Worm (Caenorhabditis elegans) whole organism, L4 larva: ENCODE results near the gene eef-1A.2.
A peak's percentile ranks its signal among the peaks of the same experiment; 100 is the strongest.

Experiments used
- F26F4.8 ChIP-seq: fragments of 200-800 bp; sonication (Bioruptor generic); conservative IDR thresholded peaks from 2 replicates; pipeline ENCODE4 v1.3.6; 2022; ENCODE audit warnings: missing genetic modification characterization, missing compliant biosample characterization
- T26A8.4 ChIP-seq: fragments of 200-800 bp; sonication (Bioruptor generic); IDR thresholded peaks from 2 replicates; pipeline ENCODE4 v1.3.6; 2022; ENCODE audit warnings: missing genetic modification characterization, missing compliant biosample characterization
- Y48G9A.11 ChIP-seq: fragments of 200-800 bp; sonication (Bioruptor generic); IDR thresholded peaks from 2 replicates; pipeline ENCODE4 v1.3.6; 2022; ENCODE audit warnings: missing genetic modification reagents, missing genetic modification characterization, missing compliant biosample characterization
- ZK337.2 ChIP-seq: fragments of 200-800 bp; sonication (Bioruptor generic); IDR thresholded peaks from 2 replicates; pipeline ENCODE4 v1.3.6; 2022; ENCODE audit warnings: missing genetic modification reagents, missing genetic modification characterization, missing compliant biosample characterization
- ZK546.5 ChIP-seq, 2 experiments: sonication (generic microtip); optimal IDR thresholded peaks; 2 replicates each; lab custom pipeline; 2017; ENCODE audit warnings: missing biosample characterization in 2 of 2, missing genetic modification characterization in 2 of 2
- aha-1 ChIP-seq: fragments of 150-350 bp; peaks from one replicate; lab custom pipeline; 2014; ENCODE audit warnings: missing biosample characterization, missing genetic modification characterization
- aly-2 ChIP-seq: sonication (generic microtip); optimal IDR thresholded peaks from 2 replicates; lab custom pipeline; 2018; ENCODE audit warnings: missing biosample characterization, missing genetic modification characterization
- attf-4 ChIP-seq: sonication (generic microtip); optimal IDR thresholded peaks from 3 replicates; lab custom pipeline; 2017; ENCODE audit warnings: missing biosample characterization, missing genetic modification characterization
- ceh-28 ChIP-seq: fragments of 150-350 bp; optimal IDR thresholded peaks from 2 replicates; lab custom pipeline; 2014; ENCODE audit warnings: missing biosample characterization, missing genetic modification reagents, missing genetic modification characterization
- ceh-62 ChIP-seq: sonication (generic microtip); optimal IDR thresholded peaks from 2 replicates; lab custom pipeline; 2017; ENCODE audit warnings: missing biosample characterization, missing genetic modification characterization
- daf-16 ChIP-seq, 3 experiments: sonication (generic microtip); optimal IDR thresholded peaks; 2 replicates each; lab custom pipeline; 2016 to 2017; ENCODE audit warnings: missing genetic modification characterization in 3 of 3, missing genetic modification reagents in 3 of 3, mild to moderate bottlenecking in 2 of 3, missing compliant biosample characterization in 2 of 3, missing biosample characterization in 1 of 3, moderate library complexity in 1 of 3
- daf-19 ChIP-seq: fragments of 200-800 bp; sonication (Bioruptor generic); conservative IDR thresholded peaks from 2 replicates; pipeline ENCODE4 v1.3.6; 2022; ENCODE audit warnings: missing genetic modification characterization, missing compliant biosample characterization
- dmd-8 ChIP-seq: fragments of 200-800 bp; sonication (Bioruptor generic); IDR thresholded peaks from 2 replicates; pipeline ENCODE4 v1.3.6; 2022; ENCODE audit warnings: missing genetic modification characterization, missing compliant biosample characterization
- dve-1 ChIP-seq: sonication (generic microtip); optimal IDR thresholded peaks from 2 replicates; lab custom pipeline; 2017; ENCODE audit warnings: antibody characterized with exemption, mild to moderate bottlenecking, missing genetic modification characterization, missing compliant biosample characterization; ENCODE audit not compliant: insufficient read depth
- egl-43 ChIP-seq: fragments of 200-800 bp; sonication (Bioruptor generic); IDR thresholded peaks from 2 replicates; pipeline ENCODE4 v1.3.6; 2022; ENCODE audit warnings: missing genetic modification reagents, missing genetic modification characterization, missing compliant biosample characterization
- fkh-10 ChIP-seq: fragments of 150-350 bp; optimal IDR thresholded peaks from 2 replicates; lab custom pipeline; 2014; ENCODE audit warnings: missing biosample characterization, missing genetic modification reagents, missing genetic modification characterization
- fos-1 ChIP-seq: fragments of 150-350 bp; optimal IDR thresholded peaks from 2 replicates; lab custom pipeline; 2014; ENCODE audit warnings: missing biosample characterization, missing genetic modification characterization
- gei-8 ChIP-seq: fragments of 200-800 bp; sonication (Bioruptor generic); optimal IDR thresholded peaks from 2 replicates; lab custom pipeline; 2018; ENCODE audit warnings: mild to moderate bottlenecking, missing genetic modification characterization, missing compliant biosample characterization
- hlh-11 ChIP-seq: fragments of 200-800 bp; sonication (Bioruptor generic); optimal IDR thresholded peaks from 2 replicates; lab custom pipeline; 2018; ENCODE audit warnings: mild to moderate bottlenecking, missing genetic modification characterization, missing compliant biosample characterization
- hlh-30 ChIP-seq: sonication (generic microtip); optimal IDR thresholded peaks from 2 replicates; lab custom pipeline; 2017; ENCODE audit warnings: antibody characterized with exemption, mild to moderate bottlenecking, missing genetic modification characterization, missing compliant biosample characterization; ENCODE audit not compliant: insufficient read depth
- lin-1 ChIP-seq: fragments of 200-800 bp; sonication (Bioruptor generic); IDR thresholded peaks from 2 replicates; pipeline ENCODE4 v1.3.6; 2022; ENCODE audit warnings: missing genetic modification reagents, missing genetic modification characterization, missing compliant biosample characterization
- lin-38 ChIP-seq: fragments of 200-800 bp; sonication (Bioruptor generic); IDR thresholded peaks from 2 replicates; pipeline ENCODE4 v1.3.6; 2022; ENCODE audit warnings: missing genetic modification reagents, missing genetic modification characterization, missing compliant biosample characterization
- lsy-2 ChIP-seq, 2 experiments: fragments of 150-350 bp in 1 of 2; sonication (generic microtip) in 1 of 2; optimal IDR thresholded peaks; 2 replicates each; lab custom pipeline; 2014 to 2017; ENCODE audit warnings: missing biosample characterization in 2 of 2, missing genetic modification characterization in 2 of 2
- madf-5 ChIP-seq, 2 experiments: fragments of 200-800 bp; sonication (Bioruptor generic); IDR thresholded peaks; 2 replicates each; pipeline ENCODE4 v1.3.6; 2022; ENCODE audit warnings: missing compliant biosample characterization in 2 of 2, missing genetic modification characterization in 2 of 2
- mdl-1 ChIP-seq, 2 experiments: fragments of 150-350 bp in 1 of 2; sonication (generic microtip) in 1 of 2; optimal IDR thresholded peaks; 2 replicates each; lab custom pipeline; 2014 to 2017; ENCODE audit warnings: missing biosample characterization in 2 of 2, missing genetic modification characterization in 2 of 2
- mdt-29 ChIP-seq: fragments of 200-800 bp; sonication (Bioruptor generic); IDR thresholded peaks from 2 replicates; pipeline ENCODE4 v1.3.6; 2022; ENCODE audit warnings: missing genetic modification reagents, missing genetic modification characterization, missing compliant biosample characterization
- mep-1 ChIP-seq: fragments of 150-350 bp; sonication (generic microtip); optimal IDR thresholded peaks from 3 replicates; lab custom pipeline; 2014; ENCODE audit warnings: missing biosample characterization, missing genetic modification characterization
- mes-2 ChIP-seq: sonication (generic microtip); optimal IDR thresholded peaks from 2 replicates; lab custom pipeline; 2016; ENCODE audit warnings: missing genotype, mild to moderate bottlenecking, missing genetic modification characterization, missing compliant biosample characterization; ENCODE audit not compliant: poor library complexity, severe bottlenecking
- nhr-102 ChIP-seq: sonication (generic microtip); optimal IDR thresholded peaks from 2 replicates; lab custom pipeline; 2016; ENCODE audit warnings: mild to moderate bottlenecking, missing genetic modification characterization, moderate library complexity, missing compliant biosample characterization
- nhr-28 ChIP-seq: fragments of 150-350 bp; optimal IDR thresholded peaks from 2 replicates; lab custom pipeline; 2014; ENCODE audit warnings: missing biosample characterization, missing genetic modification characterization
- nhr-42 ChIP-seq: fragments of 200-800 bp; sonication (Bioruptor generic); IDR thresholded peaks from 2 replicates; pipeline ENCODE4 v1.3.6; 2022; ENCODE audit warnings: missing genetic modification characterization, missing compliant biosample characterization
- nhr-77 ChIP-seq: fragments of 150-350 bp; optimal IDR thresholded peaks from 2 replicates; lab custom pipeline; 2014; ENCODE audit warnings: missing biosample characterization, missing genetic modification characterization
- pha-4 ChIP-seq, 2 experiments: fragments of 150-350 bp in 1 of 2; fragments of 200-800 bp in 1 of 2; sonication (Bioruptor generic) in 1 of 2; IDR thresholded peaks in 1 of 2; optimal IDR thresholded peaks in 1 of 2; 2 replicates each; pipeline versions ENCODE4 v1.3.6 to Lab custom; 2014 to 2022; ENCODE audit warnings: missing genetic modification characterization in 2 of 2, missing genetic modification reagents in 2 of 2, missing biosample characterization in 1 of 2, missing compliant biosample characterization in 1 of 2
- php-3 ChIP-seq: fragments of 200-800 bp; sonication (Bioruptor generic); IDR thresholded peaks from 2 replicates; pipeline ENCODE4 v1.3.6; 2022; ENCODE audit warnings: missing genetic modification reagents, missing genetic modification characterization, missing compliant biosample characterization
- rbr-2 ChIP-seq: sonication (generic microtip); optimal IDR thresholded peaks from 2 replicates; lab custom pipeline; 2016; ENCODE audit warnings: missing genotype, missing genetic modification characterization, missing compliant biosample characterization
- saeg-2 ChIP-seq: fragments of 200-800 bp; sonication (Bioruptor generic); IDR thresholded peaks from 2 replicates; pipeline ENCODE4 v1.3.6; 2022; ENCODE audit warnings: missing genetic modification reagents, missing genetic modification characterization, missing compliant biosample characterization
- set-16 ChIP-seq: fragments of 200-800 bp; sonication (Bioruptor generic); IDR thresholded peaks from 2 replicates; pipeline ENCODE4 v1.3.6; 2022; ENCODE audit warnings: missing genetic modification reagents, missing genetic modification characterization, missing compliant biosample characterization
- skn-1 ChIP-seq: fragments of 150-350 bp; optimal IDR thresholded peaks from 2 replicates; lab custom pipeline; 2014; ENCODE audit warnings: missing biosample characterization, missing genetic modification characterization
- snpc-1.2 ChIP-seq: fragments of 200-800 bp; sonication (Bioruptor generic); IDR thresholded peaks from 2 replicates; pipeline ENCODE4 v1.3.6; 2022; ENCODE audit warnings: missing genetic modification reagents, missing genetic modification characterization, missing compliant biosample characterization
- snpc-4 ChIP-seq: fragments of 150-350 bp; optimal IDR thresholded peaks from 2 replicates; lab custom pipeline; 2014; ENCODE audit warnings: missing biosample characterization, missing genetic modification characterization
- spr-1 ChIP-seq: sonication (generic microtip); optimal IDR thresholded peaks from 2 replicates; lab custom pipeline; 2016; ENCODE audit warnings: mild to moderate bottlenecking, missing genetic modification characterization, missing compliant biosample characterization
- unc-62 ChIP-seq, 3 experiments: fragments of 150-350 bp in 1 of 3; sonication (generic microtip); optimal IDR thresholded peaks in 2 of 3; peaks in 1 of 3; 1 replicate in 1 of 3; 2 replicates in 2 of 3; lab custom pipeline; 2014 to 2017; ENCODE audit warnings: missing biosample characterization in 3 of 3, missing genetic modification characterization in 3 of 3, missing genetic modification reagents in 3 of 3, missing genotype in 1 of 3
- vab-7 ChIP-seq: fragments of 200-800 bp; sonication (Bioruptor generic); IDR thresholded peaks from 2 replicates; pipeline ENCODE4 v1.3.6; 2022; ENCODE audit warnings: missing genetic modification reagents, missing genetic modification characterization, missing compliant biosample characterization

Gene eef-1A.2

DNA sequence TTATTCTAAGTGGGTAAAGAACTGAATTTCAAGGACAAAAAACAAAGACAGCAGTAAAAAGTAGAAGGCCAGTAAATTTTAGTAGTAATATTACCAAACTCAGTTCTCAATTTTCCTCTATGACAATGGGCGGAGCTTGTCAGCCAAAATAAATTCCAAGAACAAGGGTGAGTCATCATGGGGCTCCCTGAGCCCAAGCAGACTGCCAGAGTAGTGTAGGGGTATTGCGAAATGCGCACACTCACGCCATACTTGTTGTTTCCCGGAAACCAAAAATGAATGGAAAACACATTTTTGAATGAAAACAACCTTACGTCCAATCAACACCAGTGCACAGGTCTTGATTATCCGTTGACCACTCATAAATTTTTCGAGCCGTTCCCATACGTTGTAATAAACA, 31.7 kb upstream of the eef-1A.2 start (continued):
- TF ChIP-seq T26A8.4 (GFP tag; lab: Robert Waterston, UW), result no peak

DNA sequence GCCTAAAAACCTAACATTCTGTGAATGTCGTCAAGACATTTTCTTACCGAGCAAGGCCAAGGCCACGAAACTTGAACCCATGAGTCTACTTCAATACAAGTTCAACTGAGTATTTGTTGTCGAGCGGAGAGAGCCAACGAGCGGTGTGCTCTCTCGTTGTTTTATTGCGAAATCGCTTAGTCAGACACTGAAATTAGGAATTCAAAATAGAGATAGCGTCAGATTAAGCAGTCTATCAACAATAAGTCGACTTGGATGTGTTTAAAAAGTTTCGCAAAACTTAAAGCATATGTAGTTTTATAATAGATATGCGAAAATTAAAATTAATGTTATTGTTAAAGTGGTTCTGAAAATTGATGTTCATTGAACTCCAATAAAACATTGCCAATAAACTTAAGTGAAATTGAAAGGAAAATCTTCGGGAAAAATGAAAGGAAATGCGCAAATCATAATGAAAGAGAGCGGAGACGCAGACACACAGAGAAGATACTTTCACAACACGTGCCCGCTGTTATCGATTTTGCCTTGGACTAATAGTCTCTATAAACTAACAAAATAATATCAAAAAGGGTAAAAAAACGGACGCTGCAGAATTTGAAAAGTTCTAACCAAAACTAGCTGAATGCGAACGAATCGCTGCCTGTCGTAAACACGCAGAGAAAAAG, 29.9 kb upstream of the eef-1A.2 start, which contains the start of gene ZK154.6:
Gene ZK154.6, minus strand, starts transcription at position 187 of the 665 bp plus-strand sequence.
- peak in 1 of 2 experiments; percentile 39 for TF ChIP-seq lsy-2 (tag; optimal IDR thresholded peaks at IDR 0.05; lab: Kevin White, UChicago)
- no peak for TF ChIP-seq fos-1
- peak; percentile 8 for TF ChIP-seq rbr-2
- no peak for TF ChIP-seq lin-1 (GFP tag; lab: Robert Waterston, UW)
- no peak for TF ChIP-seq ceh-62 (tag; lab: Kevin White, UChicago)
- no peak for TF ChIP-seq nhr-42 (GFP tag; lab: Robert Waterston, UW)
- no peak for TF ChIP-seq dmd-8
- TF ChIP-seq madf-5 (GFP tag; IDR thresholded peaks at IDR 0.05; lab: Robert Waterston, UW), result 0 out of 4 replicates have a peak, but pooled peaks of 1 of the 2 experiments have one; percentile 18
- no peak for TF ChIP-seq nhr-28
- peak; percentile 66 for TF ChIP-seq aha-1 (tag; lab: Kevin White, UChicago)
- no peak for TF ChIP-seq Y48G9A.11 (GFP tag; lab: Robert Waterston, UW)
- peak; percentile 13 for TF ChIP-seq dve-1 (tag; lab: Kevin White, UChicago)
- peak; percentile 79 for TF ChIP-seq hlh-30
- peak; percentile 54 for TF ChIP-seq mes-2 (tag; lab: Kevin White, UChicago)
- TF ChIP-seq snpc-1.2 (GFP tag; lab: Robert Waterston, UW), result no peak
- no peak for TF ChIP-seq skn-1 (tag; lab: Kevin White, UChicago)
- no peak for TF ChIP-seq daf-16 (GFP tag; optimal IDR thresholded peaks at IDR 0.05; lab: Kevin White, UChicago)
- TF ChIP-seq daf-16 (tag; optimal IDR thresholded peaks at IDR 0.05; lab: Kevin White, UChicago), result peak; percentile 32
- TF ChIP-seq snpc-4 (tag; lab: Kevin White, UChicago), result no peak
- TF ChIP-seq ceh-28 (tag; lab: Kevin White, UChicago), result peak; percentile 82
- peak; percentile 80 to 86 for TF ChIP-seq mdl-1 (tag; optimal IDR thresholded peaks at IDR 0.05; lab: Kevin White, UChicago)
- peak in 1 of 2 experiments; percentile 54 for TF ChIP-seq unc-62 (GFP tag; optimal IDR thresholded peaks at IDR 0.05 in 1 of 2; lab: Kevin White, UChicago)
- TF ChIP-seq unc-62 (tag; optimal IDR thresholded peaks at IDR 0.05; lab: Kevin White, UChicago), result no peak

- TF ChIP-seq set-16 (GFP tag; lab: Robert Waterston, UW) (no peak), F26F4.8 (GFP tag; lab: Robert Waterston, UW) (peak; percentile 65; the same call in 1 of the 2 replicates), nhr-77 (tag; lab: Kevin White, UChicago) (peak; percentile 41), ZK337.2 (GFP tag; lab: Robert Waterston, UW) (0 out of 2 replicates have a peak, but pooled peaks have one; percentile 41), lin-38 (no peak), daf-19 (GFP tag; lab: Robert Waterston, UW) (peak; percentile 36; the same call in 1 of the 2 replicates), unc-62 (GFP tag; optimal IDR thresholded peaks at IDR 0.05 in 1 of 2; lab: Kevin White, UChicago) (peak in 1 of 2 experiments; percentile 41), unc-62 (tag; optimal IDR thresholded peaks at IDR 0.05; lab: Kevin White, UChicago) (no peak), snpc-4 (tag; lab: Kevin White, UChicago) (no peak), egl-43 (GFP tag; lab: Robert Waterston, UW) (peak; percentile 90), nhr-102 (peak; percentile 75), rbr-2 (peak; percentile 45), mep-1 (tag; lab: Kevin White, UChicago) (peak; percentile 40), snpc-1.2 (GFP tag; lab: Robert Waterston, UW) (peak; percentile 89), dmd-8 (peak; percentile 83), gei-8 (GFP tag; lab: Kevin White, UChicago) (peak; percentile 83), ZK546.5 (tag; optimal IDR thresholded peaks at IDR 0.05; lab: Kevin White, UChicago) (no peak), lin-1 (GFP tag; lab: Robert Waterston, UW) (0 out of 2 replicates have a peak, but pooled peaks have one; percentile 32), pha-4 (GFP tag; IDR thresholded peaks at IDR 0.05; lab: Robert Waterston, UW) (peak; percentile 79), pha-4 (tag; optimal IDR thresholded peaks at IDR 0.05; lab: Kevin White, UChicago) (no peak), vab-7 (GFP tag; lab: Robert Waterston, UW) (peak; percentile 74), spr-1 (tag; lab: Kevin White, UChicago) (peak; percentile 7), aly-2 (tag; lab: Kevin White, UChicago) (no peak), attf-4 (no peak), saeg-2 (GFP tag; lab: Robert Waterston, UW) (no peak), fkh-10 (GFP tag; lab: Kevin White, UChicago) (no peak), ceh-62 (tag; lab: Kevin White, UChicago) (no peak), skn-1 (tag; lab: Kevin White, UChicago) (no peak), php-3 (GFP tag; lab: Robert Waterston, UW) (no peak), mdt-29 (GFP tag; lab: Robert Waterston, UW) (no peak), hlh-11 (peak; percentile 49)
Measured at ce11 chrX:7794306-7794743, 29.1 kb upstream of the eef-1A.2 start.
